Worm (Caenorhabditis elegans) whole organism, late embryonic: ENCODE data around the gene ptr-19.

Source experiments
- C08G9.2 ChIP-seq: sonication (generic microtip); optimal IDR thresholded peaks from 2 replicates; lab custom pipeline; 2016; ENCODE audit warnings: mild to moderate bottlenecking, missing genetic modification characterization, moderate library complexity, missing compliant biosample characterization
- F13H6.1 ChIP-seq: sonication (generic microtip); optimal IDR thresholded peaks from 2 replicates; lab custom pipeline; 2016; ENCODE audit warnings: missing genetic modification characterization, missing compliant biosample characterization
- K02D7.2 ChIP-seq: sonication (generic microtip); optimal IDR thresholded peaks from 2 replicates; lab custom pipeline; 2017; ENCODE audit warnings: mild to moderate bottlenecking, missing genetic modification characterization, missing compliant biosample characterization
- T23F11.4 ChIP-seq: fragments of 200-800 bp; sonication (Bioruptor generic); optimal IDR thresholded peaks from 2 replicates; lab custom pipeline; 2018; ENCODE audit warnings: mild to moderate bottlenecking, missing genetic modification characterization, missing compliant biosample characterization
- ahr-1 ChIP-seq: sonication (generic microtip); optimal IDR thresholded peaks from 2 replicates; lab custom pipeline; 2016; ENCODE audit warnings: missing genetic modification characterization, missing compliant biosample characterization
- ama-1 ChIP-seq: fragments of 150-350 bp; optimal IDR thresholded peaks from 2 replicates; lab custom pipeline; 2014
- ceh-14 ChIP-seq: sonication (generic microtip); optimal IDR thresholded peaks from 2 replicates; lab custom pipeline; 2016; ENCODE audit warnings: missing genotype, missing genetic modification characterization, missing compliant biosample characterization
- ceh-18 ChIP-seq: sonication (generic microtip); optimal IDR thresholded peaks from 2 replicates; lab custom pipeline; 2016; ENCODE audit warnings: missing genetic modification characterization, missing compliant biosample characterization
- ceh-2 ChIP-seq: sonication (generic microtip); optimal IDR thresholded peaks from 2 replicates; lab custom pipeline; 2016; ENCODE audit warnings: missing genotype, missing genetic modification characterization, missing compliant biosample characterization
- ceh-22 ChIP-seq: sonication (generic microtip); optimal IDR thresholded peaks from 2 replicates; lab custom pipeline; 2017; ENCODE audit warnings: missing biosample characterization, missing genetic modification characterization
- ceh-30 ChIP-seq: fragments of 150-350 bp; optimal IDR thresholded peaks from 2 replicates; lab custom pipeline; 2014; ENCODE audit warnings: missing biosample characterization, missing genetic modification characterization
- ceh-34 ChIP-seq: sonication (generic microtip); optimal IDR thresholded peaks from 2 replicates; lab custom pipeline; 2016; ENCODE audit warnings: mild to moderate bottlenecking, missing genetic modification characterization, missing compliant biosample characterization
- ceh-45 ChIP-seq: fragments of 200-800 bp; sonication (Bioruptor generic); IDR thresholded peaks from 2 replicates; pipeline ENCODE4 v1.3.6; 2022; ENCODE audit warnings: missing genetic modification reagents, missing genetic modification characterization, missing compliant biosample characterization
- ceh-48 ChIP-seq: sonication (generic microtip); optimal IDR thresholded peaks from 2 replicates; lab custom pipeline; 2016; ENCODE audit warnings: missing genetic modification characterization, inconsistent platforms, missing compliant biosample characterization
- ceh-6 ChIP-seq: fragments of 200-800 bp; sonication (Bioruptor generic); optimal IDR thresholded peaks from 2 replicates; lab custom pipeline; 2018; ENCODE audit warnings: mild to moderate bottlenecking, missing genetic modification characterization, missing compliant biosample characterization
- ceh-9 ChIP-seq: sonication (generic microtip); optimal IDR thresholded peaks from 2 replicates; lab custom pipeline; 2016; ENCODE audit warnings: mild to moderate bottlenecking, missing genetic modification characterization, inconsistent platforms, missing compliant biosample characterization
- che-1 ChIP-seq: sonication (generic microtip); optimal IDR thresholded peaks from 2 replicates; lab custom pipeline; 2016; ENCODE audit warnings: mild to moderate bottlenecking, missing genetic modification characterization, missing compliant biosample characterization
- dmd-4 ChIP-seq: sonication (generic microtip); optimal IDR thresholded peaks from 2 replicates; lab custom pipeline; 2016; ENCODE audit warnings: borderline replicate concordance, missing genetic modification characterization, missing compliant biosample characterization
- elt-2 ChIP-seq: sonication (generic microtip); optimal IDR thresholded peaks from 2 replicates; lab custom pipeline; 2016; ENCODE audit warnings: missing genetic modification reagents, missing genetic modification characterization, missing compliant biosample characterization
- ets-4 ChIP-seq: sonication (generic microtip); optimal IDR thresholded peaks from 2 replicates; lab custom pipeline; 2016; ENCODE audit warnings: missing genetic modification characterization, missing compliant biosample characterization
- eyg-1 ChIP-seq: sonication (generic microtip); optimal IDR thresholded peaks from 2 replicates; lab custom pipeline; 2016; ENCODE audit warnings: missing genotype, missing genetic modification characterization, missing compliant biosample characterization
- fax-1 ChIP-seq: sonication (generic microtip); optimal IDR thresholded peaks from 2 replicates; lab custom pipeline; 2016; ENCODE audit warnings: missing genotype, missing genetic modification characterization, missing compliant biosample characterization
- fkh-10 ChIP-seq: fragments of 150-350 bp; optimal IDR thresholded peaks from 2 replicates; lab custom pipeline; 2014; ENCODE audit warnings: missing biosample characterization, missing genetic modification reagents, missing genetic modification characterization
- fkh-6 ChIP-seq: sonication (generic microtip); optimal IDR thresholded peaks from 2 replicates; lab custom pipeline; 2016; ENCODE audit warnings: missing genetic modification characterization, missing compliant biosample characterization
- gmeb-2 ChIP-seq: sonication (generic microtip); optimal IDR thresholded peaks from 2 replicates; lab custom pipeline; 2016; ENCODE audit warnings: missing genetic modification characterization, inconsistent platforms, missing compliant biosample characterization
- hlh-13 ChIP-seq: fragments of 200-800 bp; sonication (Bioruptor generic); optimal IDR thresholded peaks from 2 replicates; lab custom pipeline; 2018; ENCODE audit warnings: mild to moderate bottlenecking, missing genetic modification characterization, missing compliant biosample characterization
- hlh-15 ChIP-seq: sonication (generic microtip); optimal IDR thresholded peaks from 2 replicates; lab custom pipeline; 2016; ENCODE audit warnings: missing genetic modification characterization, missing compliant biosample characterization
- hlh-30 ChIP-seq: sonication (generic microtip); optimal IDR thresholded peaks from 2 replicates; lab custom pipeline; 2017; ENCODE audit warnings: antibody characterized with exemption, missing genetic modification characterization, missing compliant biosample characterization; ENCODE audit not compliant: insufficient read depth
- hlh-8 ChIP-seq: sonication (generic microtip); optimal IDR thresholded peaks from 2 replicates; lab custom pipeline; 2016; ENCODE audit warnings: missing genotype, missing genetic modification characterization, missing compliant biosample characterization
- lim-6 ChIP-seq: sonication (generic microtip); optimal IDR thresholded peaks from 2 replicates; lab custom pipeline; 2016; ENCODE audit warnings: missing genetic modification characterization, missing compliant biosample characterization
- mec-3 ChIP-seq: sonication (generic microtip); optimal IDR thresholded peaks from 2 replicates; lab custom pipeline; 2016; ENCODE audit warnings: borderline replicate concordance, missing genetic modification characterization, missing compliant biosample characterization
- nhr-11 ChIP-seq: fragments of 150-350 bp; optimal IDR thresholded peaks from 2 replicates; lab custom pipeline; 2014; ENCODE audit warnings: missing biosample characterization, missing genetic modification characterization
- nhr-232 ChIP-seq: sonication (generic microtip); optimal IDR thresholded peaks from 2 replicates; lab custom pipeline; 2016; ENCODE audit warnings: missing genetic modification characterization, missing compliant biosample characterization
- npax-4 ChIP-seq: sonication (generic microtip); optimal IDR thresholded peaks from 2 replicates; lab custom pipeline; 2016; ENCODE audit warnings: missing genetic modification characterization, missing compliant biosample characterization
- odd-2 ChIP-seq: sonication (generic microtip); optimal IDR thresholded peaks from 2 replicates; lab custom pipeline; 2017; ENCODE audit warnings: antibody characterized with exemption, mild to moderate bottlenecking, missing genetic modification characterization, missing compliant biosample characterization
- pag-3 ChIP-seq: sonication (generic microtip); optimal IDR thresholded peaks from 2 replicates; lab custom pipeline; 2016; ENCODE audit warnings: missing compliant biosample characterization, missing genetic modification characterization, borderline replicate concordance
- pat-9 ChIP-seq: fragments of 200-800 bp; sonication (Bioruptor generic); optimal IDR thresholded peaks from 2 replicates; lab custom pipeline; 2018; ENCODE audit warnings: mild to moderate bottlenecking, missing genetic modification characterization, moderate library complexity, missing compliant biosample characterization
- pros-1 ChIP-seq: fragments of 150-350 bp; optimal IDR thresholded peaks from 2 replicates; lab custom pipeline; 2014; ENCODE audit warnings: missing biosample characterization, missing genetic modification reagents, missing genetic modification characterization
- sdc-2 ChIP-seq: sonication (generic microtip); optimal IDR thresholded peaks from 2 replicates; lab custom pipeline; 2016; ENCODE audit warnings: missing genotype, missing genetic modification characterization, missing compliant biosample characterization
- sox-2 ChIP-seq: fragments of 200-800 bp; sonication (Bioruptor generic); IDR thresholded peaks from 2 replicates; pipeline ENCODE4 v1.3.6; 2022; ENCODE audit warnings: missing genetic modification reagents, missing genetic modification characterization, missing compliant biosample characterization
- syd-9 ChIP-seq: sonication (generic microtip); optimal IDR thresholded peaks from 2 replicates; lab custom pipeline; 2016; ENCODE audit warnings: mild to moderate bottlenecking, missing genetic modification characterization, moderate library complexity, missing compliant biosample characterization
- ttx-3 ChIP-seq: sonication (generic microtip); optimal IDR thresholded peaks from 2 replicates; lab custom pipeline; 2016; ENCODE audit warnings: missing genetic modification reagents, missing genetic modification characterization, missing compliant biosample characterization
- unc-3 ChIP-seq, 2 experiments: fragments of 200-800 bp in 1 of 2; sonication (Bioruptor generic) in 1 of 2; sonication (generic microtip) in 1 of 2; conservative IDR thresholded peaks in 1 of 2; optimal IDR thresholded peaks in 1 of 2; 2 replicates each; pipeline versions ENCODE4 v1.3.6 to Lab custom; 2016 to 2022; ENCODE audit warnings: missing compliant biosample characterization in 2 of 2, missing genetic modification characterization in 2 of 2, missing genetic modification reagents in 1 of 2
- unc-42 ChIP-seq: sonication (generic microtip); optimal IDR thresholded peaks from 2 replicates; lab custom pipeline; 2016; ENCODE audit warnings: missing genotype, missing genetic modification characterization, missing compliant biosample characterization
- unc-55 ChIP-seq: sonication (generic microtip); optimal IDR thresholded peaks from 2 replicates; lab custom pipeline; 2017; ENCODE audit warnings: missing biosample characterization, missing genetic modification reagents, missing genetic modification characterization
- ztf-16 ChIP-seq: sonication (generic microtip); optimal IDR thresholded peaks from 2 replicates; lab custom pipeline; 2017; ENCODE audit warnings: missing genetic modification characterization, missing compliant biosample characterization

Gene ptr-19

ce11 chrIII:10816045-10816444 lies 34.4 kb downstream of the ptr-19 start:
- TF ChIP-seq F13H6.1 (tag; lab: Kevin White, UChicago) (no peak), dmd-4 (tag; lab: Kevin White, UChicago) (no peak), npax-4 (tag; lab: Kevin White, UChicago) (no peak), ceh-18 (tag; lab: Kevin White, UChicago) (peak; percentile 89), ceh-2 (tag; lab: Kevin White, UChicago) (no peak), ceh-14 (tag; lab: Kevin White, UChicago) (no peak), unc-55 (GFP tag; lab: Kevin White, UChicago) (peak; percentile 2), elt-2 (tag; lab: Kevin White, UChicago) (no peak), sox-2 (no peak)

DNA sequence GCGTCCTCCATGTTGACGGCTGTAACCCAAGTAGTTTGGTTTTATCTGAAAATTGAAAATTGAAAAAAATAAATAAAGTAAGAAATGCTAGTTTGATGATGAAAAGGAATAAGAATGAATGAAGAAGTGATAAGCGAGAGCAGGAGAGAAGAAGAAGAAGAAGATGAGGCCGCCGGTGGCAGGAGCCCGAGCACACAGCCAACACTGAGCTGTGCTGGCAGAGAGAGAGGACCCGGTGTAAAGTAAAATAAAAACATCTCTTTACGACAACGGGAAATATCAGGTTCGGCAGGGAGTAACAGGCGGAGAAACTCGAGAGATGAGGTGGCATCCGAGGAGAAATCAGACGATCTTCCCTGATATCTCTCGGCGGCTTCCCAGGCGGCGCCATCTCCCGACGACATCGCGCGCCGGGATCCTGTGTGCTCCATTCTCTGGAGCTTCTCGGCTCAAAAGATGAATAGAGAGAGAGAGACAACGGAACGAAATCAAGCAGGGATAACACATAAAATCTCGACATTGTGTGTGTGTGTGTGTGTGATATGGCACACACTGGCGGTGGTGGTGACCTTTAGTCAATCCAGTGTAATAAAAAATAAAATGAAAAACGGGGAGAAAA lies 35.3 kb downstream of the ptr-19 start, which contains the start of gene sca-1:
sca-1 (minus strand) TSS at position 51 of the 619 bp plus-strand sequence.
- no peak for TF ChIP-seq F13H6.1 (tag; lab: Kevin White, UChicago)
- TF ChIP-seq nhr-11 (tag; lab: Kevin White, UChicago), result no peak
- no peak for TF ChIP-seq ama-1
- TF ChIP-seq ztf-16 (tag; lab: Kevin White, UChicago), result peak; percentile 0
- TF ChIP-seq C08G9.2 (tag; lab: Kevin White, UChicago), result no peak
- peak; percentile 86 for TF ChIP-seq ceh-18 (tag; lab: Kevin White, UChicago)
- no peak for TF ChIP-seq unc-42
- TF ChIP-seq ceh-34 (tag; lab: Kevin White, UChicago), result peak; percentile 32

- no peak for TF ChIP-seq odd-2 (tag; lab: Kevin White, UChicago)
- no peak for TF ChIP-seq unc-3 (GFP tag; conservative IDR thresholded peaks at IDR 0.05; lab: Robert Waterston, UW)
- TF ChIP-seq unc-3 (tag; optimal IDR thresholded peaks at IDR 0.05; lab: Kevin White, UChicago), result no peak
- peak; percentile 44 for TF ChIP-seq ceh-48
- TF ChIP-seq ceh-6 (GFP tag; lab: Kevin White, UChicago), result no peak
- TF ChIP-seq nhr-232 (tag; lab: Kevin White, UChicago), result peak; percentile 9
- TF ChIP-seq ahr-1 (tag; lab: Kevin White, UChicago), result no peak
- TF ChIP-seq ceh-2 (tag; lab: Kevin White, UChicago), result peak; percentile 23
- no peak for TF ChIP-seq pat-9 (tag; lab: Kevin White, UChicago)
- TF ChIP-seq ceh-30 (tag; lab: Kevin White, UChicago), result peak; percentile 63
- TF ChIP-seq sdc-2 (tag; lab: Kevin White, UChicago), result no peak
- TF ChIP-seq ceh-22 (tag; lab: Kevin White, UChicago), result no peak
- TF ChIP-seq syd-9 (tag; lab: Kevin White, UChicago), result no peak
- TF ChIP-seq che-1 (tag; lab: Kevin White, UChicago), result no peak
- no peak for TF ChIP-seq fax-1 (tag; lab: Kevin White, UChicago)
- no peak for TF ChIP-seq unc-42
- TF ChIP-seq T23F11.4, result no peak
- peak; percentile 8 for TF ChIP-seq ceh-14 (tag; lab: Kevin White, UChicago)
- no peak for TF ChIP-seq hlh-8 (tag; lab: Kevin White, UChicago)
- no peak for TF ChIP-seq ceh-18 (tag; lab: Kevin White, UChicago)
- TF ChIP-seq lim-6 (tag; lab: Kevin White, UChicago), result no peak
- TF ChIP-seq elt-2 (tag; lab: Kevin White, UChicago), result peak; percentile 18
- no peak for TF ChIP-seq hlh-13 (GFP tag; lab: Kevin White, UChicago)
- no peak for TF ChIP-seq hlh-30 (tag; lab: Kevin White, UChicago)
- no peak for TF ChIP-seq fkh-10 (GFP tag; lab: Kevin White, UChicago)
- no peak for TF ChIP-seq mec-3
- no peak for TF ChIP-seq hlh-15 (tag; lab: Kevin White, UChicago)
- TF ChIP-seq fkh-6 (tag; lab: Kevin White, UChicago), result no peak
- no peak for TF ChIP-seq ets-4
- TF ChIP-seq pros-1, result no peak
- TF ChIP-seq ceh-45 (GFP tag; lab: Robert Waterston, UW), result no peak
- TF ChIP-seq eyg-1 (tag; lab: Kevin White, UChicago), result no peak
- TF ChIP-seq npax-4 (tag; lab: Kevin White, UChicago), result no peak
- TF ChIP-seq ztf-16 (tag; lab: Kevin White, UChicago), result peak; percentile 53
- no peak for TF ChIP-seq K02D7.2 (tag; lab: Kevin White, UChicago)
- TF ChIP-seq pag-3 (tag; lab: Kevin White, UChicago), result no peak
- TF ChIP-seq unc-55 (GFP tag; lab: Kevin White, UChicago), result no peak
- TF ChIP-seq gmeb-2 (tag; lab: Kevin White, UChicago), result no peak
- no peak for TF ChIP-seq F13H6.1 (tag; lab: Kevin White, UChicago)
- TF ChIP-seq ttx-3, result no peak
- no peak for TF ChIP-seq ceh-9 (tag; lab: Kevin White, UChicago)
Observed at ce11 chrIII:10818364-10818763, 36.7 kb downstream of the ptr-19 start.
